Fruit fly (Drosophila melanogaster) whole organism: ENCODE data around the gene CG6149.

Source experiments
- CG8478 ChIP-seq: fragments of >200 bp; optimal IDR thresholded peaks from 2 replicates; lab custom pipeline; 2018; ENCODE audit warnings: inconsistent platforms
- Dll ChIP-seq: fragments of >200 bp; optimal IDR thresholded peaks from 2 replicates; lab custom pipeline; 2017
- EcR ChIP-seq, 2 experiments: fragments of >200 bp; optimal IDR thresholded peaks; 2 replicates each; lab custom pipeline; 2017; ENCODE audit warnings: missing biosample characterization in 2 of 2, missing genetic modification characterization in 2 of 2, missing genetic modification reagents in 2 of 2
- pan ChIP-seq: fragments of >200 bp; optimal IDR thresholded peaks from 2 replicates; lab custom pipeline; 2017
- psq ChIP-seq: fragments of >200 bp; optimal IDR thresholded peaks from 2 replicates; lab custom pipeline; 2017
- usp ChIP-seq: fragments of >200 bp; optimal IDR thresholded peaks from 2 replicates; lab custom pipeline; 2017; ENCODE audit warnings: missing biosample characterization, missing genetic modification characterization, mixed read lengths

- TF ChIP-seq usp (GFP tag; lab: Kevin White, UChicago) (no peak), EcR (GFP tag; optimal IDR thresholded peaks at IDR 0.05; lab: Kevin White, UChicago) (no peak), psq (lab: Kevin White, UChicago) (no peak), Dll (lab: Kevin White, UChicago) (no peak), pan (lab: Kevin White, UChicago) (no peak), CG8478 (lab: Kevin White, UChicago) (no peak)
These were observed 49.2 kb upstream of the CG6149 start for dm6 chr3L:11484483-11484882.
